Fruit fly (Drosophila melanogaster) whole organism, embryonic: ENCODE data around the gene SMC6.
A peak's percentile ranks its signal among the peaks of the same experiment; 100 is the strongest.

Experiments used
- Adf1 ChIP-seq: fragments of 200-800 bp; sonication (Bioruptor generic); IDR thresholded peaks from 2 replicates; pipeline ENCODE4 v1.3.6; 2022; ENCODE audit warnings: missing biosample characterization, missing genetic modification characterization
- B-H2 ChIP-seq: fragments of 200-800 bp; sonication (Bioruptor generic); optimal IDR thresholded peaks from 2 replicates; lab custom pipeline; 2018; ENCODE audit warnings: missing biosample characterization, mild to moderate bottlenecking, missing genetic modification characterization
- CG10654 ChIP-seq: fragments of 200-800 bp; sonication (Bioruptor generic); optimal IDR thresholded peaks from 2 replicates; lab custom pipeline; 2016; ENCODE audit warnings: missing biosample characterization, missing genetic modification characterization
- CG13287 ChIP-seq: fragments of 200-800 bp; sonication (Bioruptor generic); IDR thresholded peaks from 2 replicates; pipeline ENCODE4 v1.3.6; 2022; ENCODE audit warnings: missing biosample characterization, missing genetic modification characterization; ENCODE audit not compliant: partially characterized antibody
- CG14441 ChIP-seq: fragments of 200-800 bp; sonication (Bioruptor generic); IDR thresholded peaks from 2 replicates; pipeline ENCODE4 v1.3.6; 2022; ENCODE audit warnings: missing biosample characterization, missing genetic modification characterization
- CG17359 ChIP-seq: fragments of 200-800 bp; sonication (Bioruptor generic); optimal IDR thresholded peaks from 3 replicates; lab custom pipeline; 2018; ENCODE audit warnings: missing biosample characterization, mild to moderate bottlenecking, missing genetic modification characterization, moderate library complexity
- CG17829 ChIP-seq: fragments of 200-800 bp; optimal IDR thresholded peaks from 2 replicates; lab custom pipeline; 2019; ENCODE audit warnings: missing biosample characterization, mild to moderate bottlenecking, missing genetic modification characterization, moderate library complexity
- CG18262 ChIP-seq: fragments of 200-800 bp; optimal IDR thresholded peaks from 3 replicates; lab custom pipeline; 2019; ENCODE audit warnings: missing biosample characterization, mild to moderate bottlenecking, missing genetic modification characterization, moderate library complexity
- CG2120 ChIP-seq: fragments of 200-800 bp; sonication (Bioruptor generic); optimal IDR thresholded peaks from 3 replicates; lab custom pipeline; 2016; ENCODE audit warnings: missing biosample characterization, missing genetic modification characterization
- CG2678 ChIP-seq: fragments of 200-800 bp; sonication (Bioruptor generic); optimal IDR thresholded peaks from 3 replicates; lab custom pipeline; 2019; ENCODE audit warnings: missing biosample characterization, mild to moderate bottlenecking, missing genetic modification characterization, moderate library complexity
- CG30020 ChIP-seq: fragments of 200-800 bp; optimal IDR thresholded peaks from 2 replicates; lab custom pipeline; 2019; ENCODE audit warnings: missing biosample characterization, mild to moderate bottlenecking, missing genetic modification characterization, moderate library complexity
- CG30403 ChIP-seq: fragments of 200-800 bp; sonication (Bioruptor generic); optimal IDR thresholded peaks from 3 replicates; lab custom pipeline; 2016; ENCODE audit warnings: missing biosample characterization, missing genetic modification characterization
- CG32767 ChIP-seq: fragments of 200-800 bp; sonication (Bioruptor generic); IDR thresholded peaks from 2 replicates; pipeline ENCODE4 v1.3.6; 2022; ENCODE audit warnings: missing biosample characterization, missing genetic modification characterization
- CG3281 ChIP-seq: fragments of 200-800 bp; sonication (Bioruptor generic); optimal IDR thresholded peaks from 3 replicates; lab custom pipeline; 2017; ENCODE audit warnings: missing biosample characterization, mild to moderate bottlenecking, missing genetic modification characterization
- CG4424 ChIP-seq: fragments of 200-800 bp; sonication (Bioruptor generic); optimal IDR thresholded peaks from 3 replicates; lab custom pipeline; 2016; ENCODE audit warnings: missing biosample characterization, missing genetic modification characterization
- CG5245 ChIP-seq: fragments of 200-800 bp; sonication (Bioruptor generic); optimal IDR thresholded peaks from 3 replicates; lab custom pipeline; 2016; ENCODE audit warnings: missing biosample characterization, missing genetic modification characterization
- CG6791 ChIP-seq: fragments of 200-800 bp; sonication (Bioruptor generic); IDR thresholded peaks from 3 replicates; pipeline ENCODE4 v1.3.6; 2022; ENCODE audit warnings: missing biosample characterization, missing genetic modification characterization; ENCODE audit not compliant: partially characterized antibody
- CG7556 ChIP-seq: fragments of 200-800 bp; sonication (Bioruptor generic); optimal IDR thresholded peaks from 2 replicates; lab custom pipeline; 2017; ENCODE audit warnings: missing biosample characterization, mild to moderate bottlenecking, missing genetic modification characterization
- CG7839 ChIP-seq: fragments of 200-800 bp; sonication (Bioruptor generic); optimal IDR thresholded peaks from 3 replicates; lab custom pipeline; 2018; ENCODE audit warnings: missing biosample characterization, mild to moderate bottlenecking, missing genetic modification characterization, moderate library complexity
- CG8359 ChIP-seq: fragments of 200-800 bp; sonication (Bioruptor generic); optimal IDR thresholded peaks from 2 replicates; lab custom pipeline; 2017; ENCODE audit warnings: missing biosample characterization, mild to moderate bottlenecking, missing genetic modification characterization, borderline replicate concordance
- CG8765 ChIP-seq: fragments of 200-800 bp; sonication (Bioruptor generic); IDR thresholded peaks from 2 replicates; pipeline ENCODE4 v1.3.6; 2022; ENCODE audit warnings: missing biosample characterization, missing genetic modification characterization
- Dek ChIP-seq: fragments of 200-800 bp; sonication (Bioruptor generic); optimal IDR thresholded peaks from 3 replicates; lab custom pipeline; 2019; ENCODE audit warnings: missing biosample characterization, mild to moderate bottlenecking, missing genetic modification characterization, moderate library complexity
- Fer3 ChIP-seq: fragments of 200-800 bp; sonication (Bioruptor generic); optimal IDR thresholded peaks from 2 replicates; lab custom pipeline; 2018; ENCODE audit warnings: missing biosample characterization, mild to moderate bottlenecking, missing genetic modification characterization, moderate library complexity
- HLH4C ChIP-seq: fragments of 200-800 bp; sonication (Bioruptor generic); IDR thresholded peaks from 3 replicates; pipeline ENCODE4 v1.3.6; 2022; ENCODE audit warnings: missing biosample characterization, missing genetic modification characterization; ENCODE audit not compliant: partially characterized antibody
- HmgD ChIP-seq: fragments of 200-800 bp; sonication (Bioruptor generic); optimal IDR thresholded peaks from 3 replicates; lab custom pipeline; 2016; ENCODE audit warnings: missing biosample characterization, missing genetic modification characterization
- MTF-1 ChIP-seq: fragments of 200-800 bp; sonication (Bioruptor generic); optimal IDR thresholded peaks from 2 replicates; lab custom pipeline; 2018; ENCODE audit warnings: missing biosample characterization, mild to moderate bottlenecking, missing genetic modification characterization, borderline replicate concordance
- Meics ChIP-seq: fragments of 200-800 bp; sonication (Bioruptor generic); optimal IDR thresholded peaks from 2 replicates; lab custom pipeline; 2017; ENCODE audit warnings: missing biosample characterization, mild to moderate bottlenecking, missing genetic modification characterization
- NFAT ChIP-seq: fragments of 200-800 bp; sonication (Bioruptor generic); IDR thresholded peaks from 2 replicates; pipeline ENCODE4 v1.3.6; 2022; ENCODE audit warnings: missing biosample characterization, missing genetic modification characterization
- Rx ChIP-seq: fragments of 200-800 bp; sonication (Bioruptor generic); IDR thresholded peaks from 2 replicates; pipeline ENCODE4 v1.3.6; 2022; ENCODE audit warnings: missing biosample characterization, missing genetic modification characterization
- Sin3A ChIP-seq: fragments of >200 bp; optimal IDR thresholded peaks from 2 replicates; lab custom pipeline; 2018
- Sox100B ChIP-seq: fragments of 200-800 bp; sonication (Bioruptor generic); optimal IDR thresholded peaks from 3 replicates; lab custom pipeline; 2018; ENCODE audit warnings: missing biosample characterization, mild to moderate bottlenecking, missing genetic modification characterization
- Ssrp ChIP-seq: fragments of 200-800 bp; sonication (Bioruptor generic); optimal IDR thresholded peaks from 2 replicates; lab custom pipeline; 2018; ENCODE audit warnings: missing biosample characterization, mild to moderate bottlenecking, missing genetic modification characterization, moderate library complexity
- Xbp1 ChIP-seq: fragments of 200-800 bp; sonication (Bioruptor generic); optimal IDR thresholded peaks from 3 replicates; lab custom pipeline; 2016; ENCODE audit warnings: missing biosample characterization, mild to moderate bottlenecking, missing genetic modification characterization
- aop ChIP-seq: fragments of 200-800 bp; sonication (Bioruptor generic); IDR thresholded peaks from 2 replicates; pipeline ENCODE4 v1.3.6; 2022; ENCODE audit warnings: missing biosample characterization, missing genetic modification characterization
- cas ChIP-seq: fragments of 200-800 bp; sonication (Bioruptor generic); IDR thresholded peaks from 2 replicates; pipeline ENCODE4 v1.3.6; 2022; ENCODE audit warnings: missing biosample characterization, missing genetic modification characterization
- chn ChIP-seq: fragments of 200-800 bp; sonication (Bioruptor generic); optimal IDR thresholded peaks from 2 replicates; lab custom pipeline; 2016; ENCODE audit warnings: missing biosample characterization, missing genetic modification characterization
- dm ChIP-seq: fragments of 200-800 bp; sonication (Bioruptor generic); optimal IDR thresholded peaks from 3 replicates; lab custom pipeline; 2016; ENCODE audit warnings: missing biosample characterization, missing genetic modification characterization
- gfzf ChIP-seq: fragments of 200-800 bp; sonication (Bioruptor generic); optimal IDR thresholded peaks from 2 replicates; lab custom pipeline; 2016; ENCODE audit warnings: missing biosample characterization, mild to moderate bottlenecking, missing genetic modification characterization, moderate library complexity
- grn ChIP-seq: fragments of 200-800 bp; sonication (Bioruptor generic); optimal IDR thresholded peaks from 3 replicates; lab custom pipeline; 2017; ENCODE audit warnings: missing biosample characterization, missing genetic modification characterization
- ham ChIP-seq: fragments of 200-800 bp; sonication (Bioruptor generic); IDR thresholded peaks from 2 replicates; pipeline ENCODE4 v1.3.6; 2022; ENCODE audit warnings: missing biosample characterization, missing genetic modification characterization
- her ChIP-seq: fragments of 200-800 bp; sonication (Bioruptor generic); optimal IDR thresholded peaks from 2 replicates; lab custom pipeline; 2016; ENCODE audit warnings: missing biosample characterization, missing genetic modification characterization
- nmo ChIP-seq: fragments of 200-800 bp; sonication (Bioruptor generic); optimal IDR thresholded peaks from 2 replicates; lab custom pipeline; 2018; ENCODE audit warnings: missing biosample characterization, mild to moderate bottlenecking, missing genetic modification characterization, moderate library complexity
- org-1 ChIP-seq: fragments of 200-800 bp; sonication (Bioruptor generic); optimal IDR thresholded peaks from 2 replicates; lab custom pipeline; 2017; ENCODE audit warnings: missing biosample characterization, missing genetic modification characterization
- phol ChIP-seq: fragments of 200-800 bp; sonication (Bioruptor generic); optimal IDR thresholded peaks from 3 replicates; lab custom pipeline; 2018; ENCODE audit warnings: missing biosample characterization, mild to moderate bottlenecking, missing genetic modification characterization, moderate library complexity
- slbo ChIP-seq: fragments of 200-800 bp; sonication (Bioruptor generic); IDR thresholded peaks from 2 replicates; pipeline ENCODE4 v1.3.6; 2022; ENCODE audit warnings: missing biosample characterization, missing genetic modification characterization
- slou ChIP-seq: fragments of 200-800 bp; sonication (Bioruptor generic); optimal IDR thresholded peaks from 3 replicates; lab custom pipeline; 2016; ENCODE audit warnings: missing biosample characterization, missing genetic modification characterization
- sna ChIP-seq: fragments of 200-800 bp; sonication (Bioruptor generic); IDR thresholded peaks from 2 replicates; pipeline ENCODE4 v1.3.6; 2022; ENCODE audit warnings: missing biosample characterization, missing genetic modification characterization; ENCODE audit not compliant: partially characterized antibody
- sqz ChIP-seq: fragments of 200-800 bp; sonication (Bioruptor generic); optimal IDR thresholded peaks from 3 replicates; lab custom pipeline; 2018; ENCODE audit warnings: missing biosample characterization, mild to moderate bottlenecking, missing genetic modification characterization
- sug ChIP-seq: fragments of 200-800 bp; optimal IDR thresholded peaks from 2 replicates; lab custom pipeline; 2019; ENCODE audit warnings: missing biosample characterization, mild to moderate bottlenecking, missing genetic modification characterization, moderate library complexity
- vnd ChIP-seq: fragments of 200-800 bp; sonication (Bioruptor generic); IDR thresholded peaks from 3 replicates; pipeline ENCODE4 v1.3.6; 2022; ENCODE audit warnings: missing biosample characterization, missing genetic modification characterization; ENCODE audit not compliant: partially characterized antibody
- vvl ChIP-seq: fragments of 200-800 bp; sonication (Bioruptor generic); IDR thresholded peaks from 2 replicates; pipeline ENCODE4 v1.3.6; 2022; ENCODE audit warnings: missing biosample characterization, missing genetic modification characterization

SMC6 gene

dm6 chr3R:24148838-24149237 is 44.4 kb downstream of the SMC6 start, which contains the start of gene Slimp (continued):
- TF ChIP-seq vnd (GFP tag; lab: Robert Waterston, UW) (no peak), her (GFP tag; lab: Kevin White, UChicago) (no peak), sqz (peak; percentile 69), ham (no peak), CG17829 (tag; lab: Kevin White, UChicago) (peak; percentile 13), CG2120 (GFP tag; lab: Kevin White, UChicago) (peak; percentile 52), CG7556 (GFP tag; lab: Kevin White, UChicago) (no peak), CG10654 (GFP tag; lab: Kevin White, UChicago) (no peak), vvl (0 out of 2 replicates have a peak, but pooled peaks have one; percentile 34), CG2678 (tag; lab: Kevin White, UChicago) (peak; percentile 39), aop (GFP tag; lab: Robert Waterston, UW) (no peak), Ssrp (tag; lab: Kevin White, UChicago) (no peak), nmo (GFP tag; lab: Kevin White, UChicago) (peak; percentile 25), CG17359 (tag; lab: Kevin White, UChicago) (peak; percentile 2), cas (GFP tag; lab: Robert Waterston, UW) (no peak), slou (no peak), sna (GFP tag; lab: Robert Waterston, UW) (peak; percentile 20; the same call in 1 of the 2 replicates), CG13287 (GFP tag; lab: Robert Waterston, UW) (peak; percentile 39), CG3281 (GFP tag; lab: Kevin White, UChicago) (peak; percentile 6), sug (tag; lab: Kevin White, UChicago) (peak; percentile 21), CG30403 (GFP tag; lab: Kevin White, UChicago) (peak; percentile 26), Dek (tag; lab: Kevin White, UChicago) (no peak), CG14441 (GFP tag; lab: Robert Waterston, UW) (no peak), MTF-1 (no peak), slbo (GFP tag; lab: Robert Waterston, UW) (peak; percentile 29; the same call in 1 of the 2 replicates), CG8359 (no peak), CG30020 (tag; lab: Kevin White, UChicago) (no peak), phol (peak; percentile 32), dm (no peak), HLH4C (GFP tag; lab: Robert Waterston, UW) (no peak), gfzf (GFP tag; lab: Kevin White, UChicago) (no peak), org-1 (GFP tag; lab: Kevin White, UChicago) (no peak), CG5245 (GFP tag; lab: Kevin White, UChicago) (no peak), chn (GFP tag; lab: Kevin White, UChicago) (no peak), grn (no peak), CG6791 (GFP tag; lab: Robert Waterston, UW) (no peak), Meics (GFP tag; lab: Kevin White, UChicago) (peak; percentile 17), B-H2 (GFP tag; lab: Kevin White, UChicago) (no peak), NFAT (GFP tag; lab: Robert Waterston, UW) (no peak), CG4424 (GFP tag; lab: Kevin White, UChicago) (no peak), CG32767 (GFP tag; lab: Robert Waterston, UW) (no peak), Fer3 (peak; percentile 5), Xbp1 (GFP tag; lab: Kevin White, UChicago) (peak; percentile 5), Rx (no peak), CG7839 (tag; lab: Kevin White, UChicago) (peak; percentile 6), HmgD (GFP tag; lab: Kevin White, UChicago) (no peak), CG18262 (tag; lab: Kevin White, UChicago) (peak; percentile 10), CG8765 (GFP tag; lab: Robert Waterston, UW) (no peak), Adf1 (GFP tag; lab: Robert Waterston, UW) (no peak), Sox100B (GFP tag; lab: Kevin White, UChicago) (no peak), Sin3A (lab: Kevin White, UChicago) (peak; percentile 28)
